Worm (Caenorhabditis elegans): ENCODE results near the gene R04D3.4.

DNA sequence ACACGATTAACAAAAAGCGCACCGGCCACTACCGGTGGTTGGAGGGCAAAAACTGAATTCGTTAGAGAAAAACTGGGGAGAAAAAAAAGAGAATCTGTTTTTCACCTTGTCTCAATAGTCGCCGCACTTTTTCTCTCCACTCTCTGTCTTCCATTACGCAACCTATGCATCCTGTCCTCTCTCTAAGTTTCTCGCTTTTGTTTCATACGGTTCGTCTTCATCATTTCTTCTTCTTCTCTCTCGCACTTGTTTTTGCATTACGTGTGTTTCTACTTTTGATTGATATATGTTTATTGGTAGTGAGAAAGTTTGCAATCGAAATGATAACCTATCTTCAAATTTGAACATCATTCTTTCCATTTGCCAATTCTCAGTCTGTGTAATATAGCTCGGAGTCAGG, 32.0 kb upstream of the R04D3.4 start:
- TF ChIP-seq him-1 (tag; optimal IDR thresholded peaks at IDR 0.05): no peak
- no peak for TF ChIP-seq dao-5 (tag; optimal IDR thresholded peaks at IDR 0.05)
- TF ChIP-seq W03F9.2 (tag; optimal IDR thresholded peaks at IDR 0.05): no peak

Measured in whole organism, L4/young adult.